Fruit fly (Drosophila melanogaster) whole organism, embryonic: ENCODE data around the gene CG8006.
A peak's percentile ranks its signal among the peaks of the same experiment; 100 is the strongest.

Experiments used
- BtbVII ChIP-seq: fragments of 200-800 bp; sonication (Bioruptor generic); optimal IDR thresholded peaks from 3 replicates; lab custom pipeline; 2017; ENCODE audit warnings: missing biosample characterization, mild to moderate bottlenecking, missing genetic modification characterization
- CG10267 ChIP-seq: fragments of 200-800 bp; sonication (Bioruptor generic); optimal IDR thresholded peaks from 2 replicates; lab custom pipeline; 2018; ENCODE audit warnings: missing biosample characterization, mild to moderate bottlenecking, missing genetic modification characterization, moderate library complexity
- CG11696 ChIP-seq: fragments of 200-800 bp; sonication (Bioruptor generic); IDR thresholded peaks from 2 replicates; pipeline ENCODE4 v1.3.6; 2022; ENCODE audit warnings: missing biosample characterization, missing genetic modification characterization
- CG12236 ChIP-seq: fragments of 200-800 bp; sonication (Bioruptor generic); optimal IDR thresholded peaks from 2 replicates; lab custom pipeline; 2016; ENCODE audit warnings: missing biosample characterization, missing genetic modification characterization
- CG12299 ChIP-seq: fragments of 200-800 bp; sonication (Bioruptor generic); optimal IDR thresholded peaks from 2 replicates; lab custom pipeline; 2018; ENCODE audit warnings: missing biosample characterization, mild to moderate bottlenecking, missing genetic modification characterization
- CG13624 ChIP-seq: fragments of 200-800 bp; sonication (Bioruptor generic); optimal IDR thresholded peaks from 2 replicates; lab custom pipeline; 2016; ENCODE audit warnings: missing biosample characterization, missing genetic modification characterization
- CG14014 ChIP-seq: fragments of 200-800 bp; sonication (Bioruptor generic); IDR thresholded peaks from 2 replicates; pipeline ENCODE4 v1.3.6; 2022; ENCODE audit warnings: missing biosample characterization, missing genetic modification characterization
- CG1529 ChIP-seq: fragments of 200-800 bp; sonication (Bioruptor generic); optimal IDR thresholded peaks from 3 replicates; lab custom pipeline; 2018; ENCODE audit warnings: missing biosample characterization, missing genetic modification characterization
- CG15601 ChIP-seq: fragments of 200-800 bp; sonication (Bioruptor generic); optimal IDR thresholded peaks from 3 replicates; lab custom pipeline; 2019; ENCODE audit warnings: missing biosample characterization, mild to moderate bottlenecking, missing genetic modification characterization, moderate library complexity
- CG17186 ChIP-seq: fragments of 200-800 bp; sonication (Bioruptor generic); optimal IDR thresholded peaks from 3 replicates; lab custom pipeline; 2017; ENCODE audit warnings: missing biosample characterization, missing genetic modification reagents, missing genetic modification characterization
- CG1832 ChIP-seq: fragments of 200-800 bp; sonication (Bioruptor generic); optimal IDR thresholded peaks from 2 replicates; lab custom pipeline; 2017; ENCODE audit warnings: missing biosample characterization, mild to moderate bottlenecking, missing genetic modification characterization, inconsistent platforms
- CG2712 ChIP-seq: fragments of 200-800 bp; optimal IDR thresholded peaks from 3 replicates; lab custom pipeline; 2019; ENCODE audit warnings: missing biosample characterization, mild to moderate bottlenecking, missing genetic modification characterization, moderate library complexity
- CG32767 ChIP-seq: fragments of 200-800 bp; sonication (Bioruptor generic); IDR thresholded peaks from 2 replicates; pipeline ENCODE4 v1.3.6; 2022; ENCODE audit warnings: missing biosample characterization, missing genetic modification characterization
- CG33213 ChIP-seq: fragments of 200-800 bp; sonication (Bioruptor generic); optimal IDR thresholded peaks from 3 replicates; lab custom pipeline; 2016; ENCODE audit warnings: missing biosample characterization, missing genetic modification characterization
- CG42726 ChIP-seq: fragments of 200-800 bp; sonication (Bioruptor generic); IDR thresholded peaks from 2 replicates; pipeline ENCODE4 v1.3.6; 2022; ENCODE audit warnings: missing biosample characterization, missing genetic modification characterization; ENCODE audit not compliant: partially characterized antibody
- CG4707 ChIP-seq: fragments of 200-800 bp; sonication (Bioruptor generic); optimal IDR thresholded peaks from 2 replicates; lab custom pipeline; 2018; ENCODE audit warnings: missing biosample characterization, mild to moderate bottlenecking, missing genetic modification characterization, moderate library complexity
- CG7271 ChIP-seq: fragments of 200-800 bp; sonication (Bioruptor generic); optimal IDR thresholded peaks from 2 replicates; lab custom pipeline; 2018; ENCODE audit warnings: missing biosample characterization, mild to moderate bottlenecking, missing genetic modification characterization, moderate library complexity
- CG7963 ChIP-seq: fragments of 200-800 bp; sonication (Bioruptor generic); IDR thresholded peaks from 3 replicates; pipeline ENCODE4 v1.3.6; 2022; ENCODE audit warnings: missing biosample characterization, missing genetic modification characterization; ENCODE audit not compliant: partially characterized antibody
- CG7987 ChIP-seq: fragments of 200-800 bp; sonication (Bioruptor generic); optimal IDR thresholded peaks from 2 replicates; lab custom pipeline; 2018; ENCODE audit warnings: missing biosample characterization, mild to moderate bottlenecking, missing genetic modification characterization, moderate library complexity
- CG8765 ChIP-seq: fragments of 200-800 bp; sonication (Bioruptor generic); IDR thresholded peaks from 2 replicates; pipeline ENCODE4 v1.3.6; 2022; ENCODE audit warnings: missing biosample characterization, missing genetic modification characterization
- CG9215 ChIP-seq: fragments of 200-800 bp; sonication (Bioruptor generic); IDR thresholded peaks from 2 replicates; pipeline ENCODE4 v1.3.6; 2022; ENCODE audit warnings: missing biosample characterization, missing genetic modification characterization
- CG9932 ChIP-seq: fragments of 200-800 bp; sonication (Bioruptor generic); IDR thresholded peaks from 2 replicates; pipeline ENCODE4 v1.3.6; 2022; ENCODE audit warnings: missing biosample characterization, missing genetic modification characterization
- Chrac-16 ChIP-seq: fragments of 200-800 bp; sonication (Bioruptor generic); optimal IDR thresholded peaks from 3 replicates; lab custom pipeline; 2016; ENCODE audit warnings: missing biosample characterization, missing genetic modification characterization
- D ChIP-seq, 2 experiments: fragments of 200-800 bp in 1 of 2; fragments of >200 bp in 1 of 2; sonication (Bioruptor generic) in 1 of 2; optimal IDR thresholded peaks; 2 replicates in 1 of 2; 3 replicates in 1 of 2; lab custom pipeline; 2017; ENCODE audit warnings: mild to moderate bottlenecking in 1 of 2, missing biosample characterization in 1 of 2, missing genetic modification characterization in 1 of 2, missing genetic modification reagents in 1 of 2
- Dref ChIP-seq: fragments of 200-800 bp; sonication (Bioruptor generic); IDR thresholded peaks from 2 replicates; pipeline ENCODE4 v1.3.6; 2022; ENCODE audit warnings: missing biosample characterization, missing genetic modification characterization
- Fer2 ChIP-seq: fragments of 200-800 bp; sonication (Bioruptor generic); optimal IDR thresholded peaks from 2 replicates; lab custom pipeline; 2018; ENCODE audit warnings: missing biosample characterization, mild to moderate bottlenecking, missing genetic modification characterization, moderate library complexity
- HLH4C ChIP-seq: fragments of 200-800 bp; sonication (Bioruptor generic); IDR thresholded peaks from 3 replicates; pipeline ENCODE4 v1.3.6; 2022; ENCODE audit warnings: missing biosample characterization, missing genetic modification characterization; ENCODE audit not compliant: partially characterized antibody
- Hmx ChIP-seq: fragments of 200-800 bp; sonication (Bioruptor generic); optimal IDR thresholded peaks from 2 replicates; lab custom pipeline; 2016; ENCODE audit warnings: missing biosample characterization, missing genetic modification characterization
- Hr51 ChIP-seq, 2 experiments: fragments of 200-800 bp; sonication (Bioruptor generic); optimal IDR thresholded peaks; 2 replicates in 1 of 2; 3 replicates in 1 of 2; lab custom pipeline; 2016 to 2018; ENCODE audit warnings: missing biosample characterization in 2 of 2, missing genetic modification characterization in 2 of 2, mild to moderate bottlenecking in 1 of 2, moderate library complexity in 1 of 2
- Max ChIP-seq: fragments of 200-800 bp; sonication (Bioruptor generic); optimal IDR thresholded peaks from 2 replicates; lab custom pipeline; 2016; ENCODE audit warnings: missing biosample characterization, mild to moderate bottlenecking, missing genetic modification characterization
- Oaz ChIP-seq: fragments of 200-800 bp; sonication (Bioruptor generic); IDR thresholded peaks from 2 replicates; pipeline ENCODE4 v1.3.6; 2022; ENCODE audit warnings: missing biosample characterization, missing genetic modification characterization
- Sin3A ChIP-seq: fragments of >200 bp; optimal IDR thresholded peaks from 2 replicates; lab custom pipeline; 2018
- Sry-β ChIP-seq: fragments of 200-800 bp; sonication (Bioruptor generic); optimal IDR thresholded peaks from 2 replicates; lab custom pipeline; 2018; ENCODE audit warnings: missing biosample characterization, mild to moderate bottlenecking, missing genetic modification characterization, moderate library complexity
- ab ChIP-seq: fragments of 200-800 bp; sonication (Bioruptor generic); optimal IDR thresholded peaks from 2 replicates; lab custom pipeline; 2016; ENCODE audit warnings: missing biosample characterization, missing genetic modification characterization
- chif ChIP-seq, 2 experiments: fragments of 200-800 bp; sonication (Bioruptor generic); optimal IDR thresholded peaks; 3 replicates each; lab custom pipeline; 2016; ENCODE audit warnings: missing biosample characterization in 2 of 2, missing genetic modification characterization in 2 of 2
- crol ChIP-seq: fragments of 200-800 bp; sonication (Bioruptor generic); IDR thresholded peaks from 2 replicates; pipeline ENCODE4 v1.3.6; 2022; ENCODE audit warnings: missing biosample characterization, missing genetic modification characterization
- eyg ChIP-seq: fragments of 200-800 bp; sonication (Bioruptor generic); optimal IDR thresholded peaks from 3 replicates; lab custom pipeline; 2016; ENCODE audit warnings: missing biosample characterization, missing genetic modification characterization
- hth ChIP-seq: fragments of >200 bp; optimal IDR thresholded peaks from 2 replicates; lab custom pipeline; 2017; ENCODE audit warnings: inconsistent platforms
- kay ChIP-seq: fragments of 200-800 bp; sonication (Bioruptor generic); optimal IDR thresholded peaks from 2 replicates; lab custom pipeline; 2016; ENCODE audit warnings: missing biosample characterization, missing genetic modification characterization
- lmd ChIP-seq: fragments of 200-800 bp; sonication (Bioruptor generic); IDR thresholded peaks from 2 replicates; pipeline ENCODE4 v1.3.6; 2022; ENCODE audit warnings: missing biosample characterization, missing genetic modification characterization
- lola ChIP-seq, 3 experiments: fragments of >200 bp in 2 of 3; fragments of 200-800 bp in 1 of 3; sonication (Bioruptor generic) in 1 of 3; optimal IDR thresholded peaks; 2 replicates each; lab custom pipeline; 2017 to 2019; ENCODE audit warnings: missing biosample characterization in 3 of 3, missing genetic modification characterization in 3 of 3, mild to moderate bottlenecking in 1 of 3, moderate library complexity in 1 of 3
- pan ChIP-seq, 4 experiments: fragments of >200 bp in 3 of 4; fragments of 200-800 bp in 1 of 4; sonication (Bioruptor generic) in 1 of 4; optimal IDR thresholded peaks in 3 of 4; IDR thresholded peaks in 1 of 4; 2 replicates each; pipeline versions ENCODE4 v1.3.6 to Lab custom; 2017 to 2022; ENCODE audit warnings: missing biosample characterization in 2 of 4, missing genetic modification characterization in 2 of 4, mixed read lengths in 1 of 4
- psq ChIP-seq: fragments of 200-800 bp; sonication (Bioruptor generic); optimal IDR thresholded peaks from 2 replicates; lab custom pipeline; 2017; ENCODE audit warnings: missing biosample characterization, missing genetic modification characterization
- row ChIP-seq: fragments of 200-800 bp; sonication (Bioruptor generic); IDR thresholded peaks from 3 replicates; pipeline ENCODE4 v1.3.6; 2022; ENCODE audit warnings: missing biosample characterization, missing genetic modification characterization
- tgo ChIP-seq: fragments of 200-800 bp; sonication (Bioruptor generic); IDR thresholded peaks from 3 replicates; pipeline ENCODE4 v1.3.6; 2022; ENCODE audit warnings: missing biosample characterization, missing genetic modification characterization
- tx ChIP-seq: fragments of 200-800 bp; sonication (Bioruptor generic); optimal IDR thresholded peaks from 2 replicates; lab custom pipeline; 2016; ENCODE audit warnings: missing biosample characterization, missing genetic modification characterization
- vvl ChIP-seq: fragments of 200-800 bp; sonication (Bioruptor generic); IDR thresholded peaks from 2 replicates; pipeline ENCODE4 v1.3.6; 2022; ENCODE audit warnings: missing biosample characterization, missing genetic modification characterization

Gene CG8006

dm6 chr3L:8186627-8187396 lies 24.9 kb upstream of the CG8006 start, which contains the start of the genes ERR and Atg18a (continued):
- peak; percentile 82 for TF ChIP-seq Chrac-16 (GFP tag; lab: Kevin White, UChicago)
- peak; percentile 14; the same call in 1 of the 2 replicates for TF ChIP-seq CG42726 (GFP tag; lab: Robert Waterston, UW)
- TF ChIP-seq CG32767 (GFP tag; lab: Robert Waterston, UW), result peak; percentile 76; the same call in 1 of the 2 replicates
- TF ChIP-seq psq, result peak; percentile 57
- peak; percentile 89 for TF ChIP-seq CG2712 (tag; lab: Kevin White, UChicago)
- no peak for TF ChIP-seq crol (GFP tag; lab: Robert Waterston, UW)
- peak; percentile 92 for TF ChIP-seq lmd
- peak; percentile 98 for TF ChIP-seq CG10267 (tag; lab: Kevin White, UChicago)
- TF ChIP-seq CG11696 (GFP tag; lab: Robert Waterston, UW), result 0 out of 2 replicates have a peak, but pooled peaks have one; percentile 13
- peak; percentile 85 for TF ChIP-seq CG17186 (GFP tag; lab: Kevin White, UChicago)
- TF ChIP-seq eyg (GFP tag; lab: Kevin White, UChicago), result peak; percentile 36
- TF ChIP-seq CG9215, result peak; percentile 94
- TF ChIP-seq chif (GFP tag; optimal IDR thresholded peaks at IDR 0.05; lab: Kevin White, UChicago), result peak; percentile 75 to 80
- TF ChIP-seq hth (lab: Kevin White, UChicago), result no peak
- peak; percentile 98 for TF ChIP-seq Sin3A
- TF ChIP-seq BtbVII (GFP tag; lab: Kevin White, UChicago), result no peak
- TF ChIP-seq Hmx, result peak; percentile 17
- peak; percentile 48; the same call in 1 of the 2 replicates for TF ChIP-seq Dref (GFP tag; lab: Robert Waterston, UW)
- TF ChIP-seq CG14014, result peak; percentile 85
- peak; percentile 98 for TF ChIP-seq row
- peak; percentile 80 for TF ChIP-seq Oaz (GFP tag; lab: Robert Waterston, UW)
- peak; percentile 76 for TF ChIP-seq Sry-β (GFP tag; lab: Kevin White, UChicago)
- TF ChIP-seq CG12236 (GFP tag; lab: Kevin White, UChicago), result peak; percentile 25
- peak; percentile 34; the same call in 1 of the 3 replicates for TF ChIP-seq CG7963 (GFP tag; lab: Robert Waterston, UW)
- TF ChIP-seq CG15601 (tag; lab: Kevin White, UChicago), result peak; percentile 87
- peak; percentile 38 for TF ChIP-seq CG12299 (tag; lab: Kevin White, UChicago)
- peak; percentile 81 for TF ChIP-seq Max (GFP tag; lab: Kevin White, UChicago)
- peak; percentile 23 for TF ChIP-seq CG1832 (GFP tag; lab: Kevin White, UChicago)
- peak; percentile 72 to 79 for TF ChIP-seq Hr51 (GFP tag; optimal IDR thresholded peaks at IDR 0.05; lab: Kevin White, UChicago)
- peak; percentile 40 for TF ChIP-seq kay (GFP tag; lab: Kevin White, UChicago)
- peak; percentile 85 for TF ChIP-seq tgo
- TF ChIP-seq CG7271 (tag; lab: Kevin White, UChicago), result peak; percentile 39
- TF ChIP-seq pan (optimal IDR thresholded peaks at IDR 0.05; lab: Kevin White, UChicago), result no peak
- TF ChIP-seq pan (GFP tag; optimal IDR thresholded peaks at IDR 0.05 in 1 of 2, IDR thresholded peaks at IDR 0.05 in 1 of 2), result peak in 1 of 2 experiments; percentile 83
- peak; percentile 39 for TF ChIP-seq D (optimal IDR thresholded peaks at IDR 0.05; lab: Kevin White, UChicago)
- TF ChIP-seq D (GFP tag; optimal IDR thresholded peaks at IDR 0.05; lab: Kevin White, UChicago), result peak; percentile 79
- peak; percentile 36 for TF ChIP-seq CG1529 (GFP tag; lab: Kevin White, UChicago)
- TF ChIP-seq CG13624 (GFP tag; lab: Kevin White, UChicago), result peak; percentile 67
- peak; percentile 82 for TF ChIP-seq Fer2 (tag; lab: Kevin White, UChicago)
- TF ChIP-seq HLH4C, result peak; percentile 45; the same call in 1 of the 3 replicates
- peak; percentile 60 for TF ChIP-seq CG33213 (GFP tag; lab: Kevin White, UChicago)
- no peak for TF ChIP-seq CG7987
- TF ChIP-seq CG8765 (GFP tag; lab: Robert Waterston, UW), result peak; percentile 69
- peak; percentile 85 for TF ChIP-seq vvl (GFP tag; lab: Robert Waterston, UW)
- peak; percentile 82 for TF ChIP-seq tx (GFP tag; lab: Kevin White, UChicago)
- peak; percentile 97 for TF ChIP-seq CG9932
- no peak for TF ChIP-seq CG4707 (GFP tag; lab: Kevin White, UChicago)
- peak in 1 of 3 experiments; percentile 79 for TF ChIP-seq lola (GFP tag; optimal IDR thresholded peaks at IDR 0.05; lab: Kevin White, UChicago)
- peak; percentile 67 for TF ChIP-seq ab (GFP tag; lab: Kevin White, UChicago)
